Fruit fly (Drosophila melanogaster) whole organism, prepupa: Measurements from ENCODE around the gene CG42671.

Experiments used
- Blimp-1 ChIP-seq: fragments of 200-800 bp; sonication (Bioruptor generic); optimal IDR thresholded peaks from 3 replicates; lab custom pipeline; 2017; ENCODE audit warnings: missing biosample characterization, missing genetic modification characterization, mild to moderate bottlenecking, moderate library complexity, missing genetic modification reagents
- CG10669 ChIP-seq: fragments of 200-800 bp; sonication (Bioruptor generic); optimal IDR thresholded peaks from 3 replicates; lab custom pipeline; 2018; ENCODE audit warnings: missing biosample characterization, mild to moderate bottlenecking, missing genetic modification characterization, moderate library complexity
- CG11294 ChIP-seq: fragments of 200-800 bp; sonication (Bioruptor generic); IDR thresholded peaks from 2 replicates; pipeline ENCODE4 v1.3.6; 2022; ENCODE audit warnings: missing biosample characterization, missing genetic modification characterization
- CG15336 ChIP-seq: fragments of 200-800 bp; sonication (Bioruptor generic); IDR thresholded peaks from 2 replicates; pipeline ENCODE4 v1.3.6; 2022; ENCODE audit warnings: missing biosample characterization, missing genetic modification characterization
- CG1621 ChIP-seq: fragments of 200-800 bp; sonication (Bioruptor generic); optimal IDR thresholded peaks from 3 replicates; lab custom pipeline; 2018; ENCODE audit warnings: missing biosample characterization, mild to moderate bottlenecking, missing genetic modification characterization
- CG3032 ChIP-seq: fragments of 200-800 bp; optimal IDR thresholded peaks from 2 replicates; lab custom pipeline; 2019; ENCODE audit warnings: missing biosample characterization, mild to moderate bottlenecking, missing genetic modification characterization, moderate library complexity
- CG31627 ChIP-seq: fragments of 200-800 bp; sonication (Bioruptor generic); optimal IDR thresholded peaks from 3 replicates; lab custom pipeline; 2016; ENCODE audit warnings: missing biosample characterization, missing genetic modification characterization
- CG3919 ChIP-seq: fragments of 200-800 bp; sonication (Bioruptor generic); optimal IDR thresholded peaks from 3 replicates; lab custom pipeline; 2016; ENCODE audit warnings: missing biosample characterization, missing genetic modification characterization
- CG6163 ChIP-seq: fragments of 200-800 bp; sonication (Bioruptor generic); IDR thresholded peaks from 3 replicates; pipeline ENCODE4 v1.3.6; 2022; ENCODE audit warnings: missing biosample characterization, missing genetic modification characterization
- CG6276 ChIP-seq: fragments of 200-800 bp; sonication (Bioruptor generic); optimal IDR thresholded peaks from 2 replicates; lab custom pipeline; 2017; ENCODE audit warnings: missing biosample characterization, mild to moderate bottlenecking, missing genetic modification characterization
- CG8119 ChIP-seq: fragments of 200-800 bp; sonication (Bioruptor generic); IDR thresholded peaks from 3 replicates; pipeline ENCODE4 v1.3.6; 2022; ENCODE audit warnings: missing biosample characterization, missing genetic modification characterization
- CG8319 ChIP-seq: fragments of 200-800 bp; sonication (Bioruptor generic); optimal IDR thresholded peaks from 3 replicates; lab custom pipeline; 2016; ENCODE audit warnings: missing biosample characterization, missing genetic modification characterization
- Eip75B ChIP-seq: fragments of 200-800 bp; sonication (Bioruptor generic); optimal IDR thresholded peaks from 3 replicates; lab custom pipeline; 2016; ENCODE audit warnings: missing biosample characterization, missing genetic modification characterization
- Eip93F ChIP-seq: fragments of 200-800 bp; sonication (Bioruptor generic); optimal IDR thresholded peaks from 2 replicates; lab custom pipeline; 2016; ENCODE audit warnings: missing biosample characterization, mild to moderate bottlenecking, missing genetic modification characterization
- Ets21C ChIP-seq: fragments of 200-800 bp; sonication (Bioruptor generic); optimal IDR thresholded peaks from 3 replicates; lab custom pipeline; 2016; ENCODE audit warnings: missing biosample characterization, missing genetic modification characterization
- Hr38 ChIP-seq: sonication (Bioruptor generic); optimal IDR thresholded peaks from 2 replicates; lab custom pipeline; 2016; ENCODE audit warnings: missing biosample characterization, missing genetic modification characterization
- Hr39 ChIP-seq: fragments of 200-800 bp; sonication (Bioruptor generic); optimal IDR thresholded peaks from 2 replicates; lab custom pipeline; 2016; ENCODE audit warnings: missing biosample characterization, missing genetic modification characterization
- Hr4 ChIP-seq: fragments of 200-800 bp; sonication (Bioruptor generic); optimal IDR thresholded peaks from 3 replicates; lab custom pipeline; 2016; ENCODE audit warnings: missing biosample characterization, missing genetic modification characterization
- OdsH ChIP-seq: fragments of 200-800 bp; sonication (Bioruptor generic); optimal IDR thresholded peaks from 3 replicates; lab custom pipeline; 2016; ENCODE audit warnings: missing biosample characterization, missing genetic modification characterization
- Smox ChIP-seq: fragments of 200-800 bp; sonication (Bioruptor generic); optimal IDR thresholded peaks from 3 replicates; lab custom pipeline; 2016; ENCODE audit warnings: missing biosample characterization, missing genetic modification characterization
- Sox14 ChIP-seq: fragments of 200-800 bp; sonication (Bioruptor generic); optimal IDR thresholded peaks from 3 replicates; lab custom pipeline; 2016; ENCODE audit warnings: missing biosample characterization, missing genetic modification characterization
- acj6 ChIP-seq: fragments of 200-800 bp; sonication (Bioruptor generic); optimal IDR thresholded peaks from 3 replicates; lab custom pipeline; 2016; ENCODE audit warnings: missing biosample characterization, missing genetic modification characterization
- dsx ChIP-seq: fragments of 200-800 bp; optimal IDR thresholded peaks from 3 replicates; lab custom pipeline; 2019; ENCODE audit warnings: missing biosample characterization, mild to moderate bottlenecking, missing genetic modification characterization, moderate library complexity; ENCODE audit not compliant: poor library complexity, severe bottlenecking
- eg ChIP-seq: fragments of 200-800 bp; sonication (Bioruptor generic); IDR thresholded peaks from 3 replicates; pipeline ENCODE4 v1.3.6; 2022; ENCODE audit warnings: missing biosample characterization, missing genetic modification characterization
- esn ChIP-seq: fragments of 200-800 bp; sonication (Bioruptor generic); optimal IDR thresholded peaks from 2 replicates; lab custom pipeline; 2016; ENCODE audit warnings: missing biosample characterization, mild to moderate bottlenecking, missing genetic modification characterization, moderate library complexity
- fd59A ChIP-seq: fragments of 200-800 bp; sonication (Bioruptor generic); optimal IDR thresholded peaks from 2 replicates; lab custom pipeline; 2017; ENCODE audit warnings: missing biosample characterization, mild to moderate bottlenecking, missing genetic modification characterization, missing genetic modification reagents
- lz ChIP-seq: fragments of 200-800 bp; sonication (Bioruptor generic); optimal IDR thresholded peaks from 3 replicates; lab custom pipeline; 2016; ENCODE audit warnings: missing biosample characterization, missing genetic modification characterization
- pdm3 ChIP-seq: fragments of 200-800 bp; sonication (Bioruptor generic); optimal IDR thresholded peaks from 3 replicates; lab custom pipeline; 2016; ENCODE audit warnings: missing biosample characterization, missing genetic modification characterization
- spab ChIP-seq: fragments of 200-800 bp; sonication (Bioruptor generic); optimal IDR thresholded peaks from 2 replicates; lab custom pipeline; 2017; ENCODE audit warnings: missing biosample characterization, mild to moderate bottlenecking, missing genetic modification characterization, missing genetic modification reagents
- svp ChIP-seq: fragments of 200-800 bp; sonication (Bioruptor generic); peaks from one replicate; lab custom pipeline; 2016; ENCODE audit warnings: missing biosample characterization, missing genetic modification characterization
- vri ChIP-seq: fragments of 200-800 bp; sonication (Bioruptor generic); optimal IDR thresholded peaks from 3 replicates; lab custom pipeline; 2016; ENCODE audit warnings: missing biosample characterization, mild to moderate bottlenecking, missing genetic modification characterization

The CG42671 gene

dm6 chr3L:11197291-11198021 is 16.8 kb upstream of the CG42671 start, which contains the start of gene GlcAT-P (continued):
- TF ChIP-seq Eip93F (GFP tag; lab: Kevin White, UChicago) (no peak), vri (no peak), CG1621 (no peak), CG8319 (GFP tag; lab: Kevin White, UChicago) (no peak), dsx (GFP tag; lab: Kevin White, UChicago) (peak; percentile 72), eg (peak; percentile 84), lz (GFP tag; lab: Kevin White, UChicago) (peak; percentile 13), Blimp-1 (GFP tag; lab: Kevin White, UChicago) (no peak), Hr39 (no peak), CG3032 (peak; percentile 71), CG8119 (GFP tag; lab: Robert Waterston, UW) (peak; percentile 89), CG6163 (GFP tag; lab: Robert Waterston, UW) (no peak), CG31627 (GFP tag; lab: Kevin White, UChicago) (no peak)

DNA sequence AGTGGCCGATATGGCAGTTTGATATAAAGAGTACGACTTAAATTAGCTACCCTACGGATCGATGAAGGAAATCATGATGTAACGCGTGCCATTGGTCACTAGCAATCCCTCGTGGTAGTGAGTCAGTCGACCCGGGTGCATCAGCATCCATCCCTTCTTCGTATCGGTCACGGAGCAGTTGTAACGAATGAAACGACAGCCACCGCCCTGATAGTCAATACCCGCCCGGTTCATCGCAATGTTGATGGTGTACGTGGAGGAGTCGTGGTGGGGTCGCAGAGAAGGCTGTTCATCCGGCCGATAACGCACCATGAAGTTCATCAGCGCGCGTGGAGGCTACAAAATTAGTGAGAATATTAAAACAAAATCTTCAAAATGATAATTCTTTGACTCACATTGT is 15.9 kb upstream of the CG42671 start:
- TF ChIP-seq svp (GFP tag; lab: Kevin White, UChicago) (peak; percentile 52), Hr38 (GFP tag; lab: Kevin White, UChicago) (no peak)

dm6 chr3L:11199320-11199719 is 15.0 kb upstream of the CG42671 start, which contains the start of gene CG7607:
Gene CG7607 (plus strand): TSS chr3L:11199620.
- TF ChIP-seq acj6 (GFP tag; lab: Kevin White, UChicago) (no peak), dsx (GFP tag; lab: Kevin White, UChicago) (peak; percentile 35)

DNA sequence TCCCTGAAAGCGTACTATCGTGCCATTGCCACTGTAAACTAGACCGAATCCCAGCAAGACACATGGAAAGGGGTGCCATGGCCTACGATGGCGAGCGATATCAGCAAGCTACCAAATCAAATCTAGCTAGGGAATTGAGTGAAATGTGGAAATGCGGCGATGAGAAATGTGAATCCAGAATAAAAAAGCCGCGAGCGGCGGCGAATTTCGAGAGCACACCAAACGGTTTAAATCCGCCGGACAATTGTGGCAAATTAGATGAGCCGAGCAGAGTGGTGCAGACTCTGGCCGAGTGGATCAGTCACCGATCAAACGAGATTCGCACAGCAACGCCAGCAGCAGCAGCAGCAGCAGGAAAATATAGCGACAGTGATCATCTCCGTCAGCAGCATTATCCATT is 13.3 kb upstream of the CG42671 start, which contains the start of gene nkt:
Gene nkt (plus strand): TSS at position 301 of the 400 bp plus-strand sequence.
- TF ChIP-seq CG3919 (GFP tag; lab: Kevin White, UChicago): no peak
- TF ChIP-seq CG11294 (GFP tag; lab: Robert Waterston, UW): no peak
- no peak for TF ChIP-seq Sox14 (GFP tag; lab: Kevin White, UChicago)
- no peak for TF ChIP-seq CG6276 (GFP tag; lab: Kevin White, UChicago)
- TF ChIP-seq esn: no peak
- TF ChIP-seq Hr4 (GFP tag; lab: Kevin White, UChicago): no peak
- TF ChIP-seq CG10669 (GFP tag; lab: Kevin White, UChicago): no peak
- TF ChIP-seq Eip75B (GFP tag; lab: Kevin White, UChicago): no peak
- no peak for TF ChIP-seq Smox (GFP tag; lab: Kevin White, UChicago)
- no peak for TF ChIP-seq CG8319 (GFP tag; lab: Kevin White, UChicago)
- no peak for TF ChIP-seq spab (GFP tag; lab: Kevin White, UChicago)
- TF ChIP-seq Ets21C (GFP tag; lab: Kevin White, UChicago): no peak
- TF ChIP-seq OdsH (GFP tag; lab: Kevin White, UChicago): no peak

- no peak for TF ChIP-seq fd59A (GFP tag; lab: Kevin White, UChicago)
- peak; percentile 78 for TF ChIP-seq dsx (GFP tag; lab: Kevin White, UChicago)
Measured at dm6 chr3L:11203820-11204449, 10.4 kb upstream of the CG42671 start.

DNA sequence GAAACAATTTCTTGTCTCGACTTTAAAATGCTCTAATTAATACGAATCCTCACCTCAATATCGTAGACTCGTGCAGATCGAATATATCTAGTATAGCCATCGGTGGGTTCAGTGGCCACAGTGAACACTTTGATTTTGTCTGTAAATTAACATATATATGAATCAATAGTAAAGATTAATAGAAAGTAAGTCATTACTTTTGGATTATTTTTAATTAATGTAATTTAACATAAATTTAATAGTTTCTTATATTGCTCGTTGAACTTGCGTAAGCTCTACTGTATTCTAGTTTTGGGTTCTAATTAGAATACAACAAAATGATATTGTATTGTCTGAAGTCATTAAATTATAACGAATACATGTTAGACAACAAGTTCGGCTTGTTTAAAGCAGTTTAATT is 9.5 kb upstream of the CG42671 start:
- TF ChIP-seq pdm3 (GFP tag; lab: Kevin White, UChicago) (no peak), eg (0 out of 3 replicates have a peak, but pooled peaks have one; percentile 11), CG15336 (GFP tag; lab: Robert Waterston, UW) (peak; percentile 18; the same call in 1 of the 2 replicates), CG8119 (GFP tag; lab: Robert Waterston, UW) (0 out of 3 replicates have a peak, but pooled peaks have one; percentile 20)
